Worm (Caenorhabditis elegans) whole organism, early embryonic: ENCODE measurements around the gene F14H12.3.

Experiments
- B0310.2 ChIP-seq: sonication (generic microtip); optimal IDR thresholded peaks from 2 replicates; lab custom pipeline; 2016; ENCODE audit warnings: mild to moderate bottlenecking, missing genetic modification characterization, missing compliant biosample characterization
- aly-1 ChIP-seq: sonication (generic microtip); optimal IDR thresholded peaks from 2 replicates; lab custom pipeline; 2016; ENCODE audit warnings: missing genetic modification characterization, missing compliant biosample characterization
- ama-1 ChIP-seq: fragments of 150-350 bp; optimal IDR thresholded peaks from 2 replicates; lab custom pipeline; 2014
- ceh-13 ChIP-seq: fragments of 200-800 bp; sonication (Bioruptor generic); optimal IDR thresholded peaks from 2 replicates; lab custom pipeline; 2018; ENCODE audit warnings: mild to moderate bottlenecking, missing genetic modification characterization, missing compliant biosample characterization
- ceh-36 ChIP-seq: sonication (generic microtip); optimal IDR thresholded peaks from 2 replicates; lab custom pipeline; 2016; ENCODE audit warnings: missing genetic modification characterization, inconsistent platforms, missing compliant biosample characterization
- flt-1 ChIP-seq: fragments of 200-800 bp; sonication (Bioruptor generic); IDR thresholded peaks from 2 replicates; pipeline ENCODE4 v1.3.6; 2022; ENCODE audit warnings: missing genetic modification characterization, missing compliant biosample characterization
- hnd-1 ChIP-seq: sonication (generic microtip); optimal IDR thresholded peaks from 2 replicates; lab custom pipeline; 2016; ENCODE audit warnings: missing genetic modification characterization, missing compliant biosample characterization
- pes-1 ChIP-seq: fragments of 200-800 bp; sonication (Bioruptor generic); IDR thresholded peaks from 2 replicates; pipeline ENCODE4 v1.3.6; 2022; ENCODE audit warnings: missing genetic modification reagents, missing genetic modification characterization, missing compliant biosample characterization
- sea-1 ChIP-seq: fragments of 200-800 bp; sonication (Bioruptor generic); conservative IDR thresholded peaks from 2 replicates; pipeline ENCODE4 v1.3.6; 2022; ENCODE audit warnings: missing genetic modification characterization, missing compliant biosample characterization
- tbx-11 ChIP-seq: fragments of 200-800 bp; sonication (Bioruptor generic); IDR thresholded peaks from 2 replicates; pipeline ENCODE4 v1.3.6; 2022; ENCODE audit warnings: missing genetic modification characterization, missing compliant biosample characterization
- tra-4 ChIP-seq: sonication (generic microtip); optimal IDR thresholded peaks from 2 replicates; lab custom pipeline; 2017; ENCODE audit warnings: missing genetic modification characterization, missing compliant biosample characterization

DNA sequence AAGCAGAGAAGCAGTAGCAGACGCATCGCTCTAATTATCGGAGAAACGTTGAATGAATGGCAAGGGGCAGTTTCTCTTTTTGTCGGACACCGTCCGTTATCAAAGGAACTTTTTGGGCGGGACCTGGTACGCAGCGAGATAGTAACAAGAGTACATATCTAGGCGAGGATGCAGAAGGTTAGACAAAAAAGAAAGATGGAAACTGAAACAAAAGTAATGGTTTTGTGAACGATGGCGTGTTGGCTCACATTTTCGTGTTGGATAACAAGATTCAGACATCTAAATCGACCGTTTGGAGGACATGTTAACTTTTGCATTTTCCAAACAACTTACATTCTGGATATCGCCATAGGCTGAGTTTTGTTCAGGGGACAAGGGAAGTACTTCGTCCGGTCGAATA lies 13.5 kb downstream of the F14H12.3 start, which contains the start of gene F14H12.6:
- no peak for TF ChIP-seq ama-1 (lab: Kevin White, UChicago)
- no peak for TF ChIP-seq pes-1
- TF ChIP-seq B0310.2 (tag; lab: Kevin White, UChicago): no peak
- no peak for TF ChIP-seq flt-1 (GFP tag; lab: Robert Waterston, UW)
- TF ChIP-seq sea-1 (GFP tag; lab: Robert Waterston, UW): no peak
- TF ChIP-seq aly-1 (tag; lab: Kevin White, UChicago): no peak
- TF ChIP-seq ceh-36 (tag; lab: Kevin White, UChicago): no peak
- no peak for TF ChIP-seq hnd-1 (tag; lab: Kevin White, UChicago)
- TF ChIP-seq tbx-11 (GFP tag; lab: Robert Waterston, UW): no peak
- no peak for TF ChIP-seq ceh-13 (GFP tag; lab: Kevin White, UChicago)
- no peak for TF ChIP-seq tra-4 (tag; lab: Kevin White, UChicago)
